Worm (Caenorhabditis elegans) whole organism, midembryonic: ENCODE results near the gene max-2.

Experiments used
- T22C8.4 ChIP-seq: fragments of 200-800 bp; sonication (Bioruptor generic); IDR thresholded peaks from 2 replicates; pipeline ENCODE4 v1.3.6; 2022; ENCODE audit warnings: missing genetic modification characterization, missing compliant biosample characterization
- cog-1 ChIP-seq: sonication (generic microtip); optimal IDR thresholded peaks from 2 replicates; lab custom pipeline; 2016; ENCODE audit warnings: missing genetic modification characterization, missing compliant biosample characterization
- flt-1 ChIP-seq: fragments of 200-800 bp; sonication (Bioruptor generic); IDR thresholded peaks from 2 replicates; pipeline ENCODE4 v1.3.6; 2022; ENCODE audit warnings: missing genetic modification characterization, missing compliant biosample characterization
- klf-2 ChIP-seq: fragments of 200-800 bp; sonication (Bioruptor generic); conservative IDR thresholded peaks from 2 replicates; pipeline ENCODE4 v1.3.6; 2022; ENCODE audit warnings: missing genetic modification reagents, missing genetic modification characterization, missing compliant biosample characterization
- med-1 ChIP-seq: sonication (generic microtip); optimal IDR thresholded peaks from 2 replicates; lab custom pipeline; 2017; ENCODE audit warnings: missing genetic modification characterization, mild to moderate bottlenecking, missing compliant biosample characterization, antibody characterized with exemption, missing genetic modification reagents; ENCODE audit not compliant: insufficient read depth
- ref-1 ChIP-seq: fragments of 200-800 bp; sonication (Bioruptor generic); conservative IDR thresholded peaks from 2 replicates; pipeline ENCODE4 v1.3.6; 2022; ENCODE audit warnings: missing genetic modification reagents, missing genetic modification characterization, missing compliant biosample characterization
- tab-1 ChIP-seq: fragments of 200-800 bp; sonication (Bioruptor generic); IDR thresholded peaks from 2 replicates; pipeline ENCODE4 v1.3.6; 2022; ENCODE audit warnings: missing genetic modification characterization, missing compliant biosample characterization
- ztf-23 ChIP-seq: fragments of 200-800 bp; sonication (Bioruptor generic); IDR thresholded peaks from 2 replicates; pipeline ENCODE4 v1.3.6; 2022; ENCODE audit warnings: missing genetic modification reagents, missing genetic modification characterization, missing compliant biosample characterization
- ztf-29 ChIP-seq: fragments of 200-800 bp; sonication (Bioruptor generic); IDR thresholded peaks from 2 replicates; pipeline ENCODE4 v1.3.6; 2022; ENCODE audit warnings: missing genetic modification reagents, missing genetic modification characterization, missing compliant biosample characterization

The max-2 gene

DNA sequence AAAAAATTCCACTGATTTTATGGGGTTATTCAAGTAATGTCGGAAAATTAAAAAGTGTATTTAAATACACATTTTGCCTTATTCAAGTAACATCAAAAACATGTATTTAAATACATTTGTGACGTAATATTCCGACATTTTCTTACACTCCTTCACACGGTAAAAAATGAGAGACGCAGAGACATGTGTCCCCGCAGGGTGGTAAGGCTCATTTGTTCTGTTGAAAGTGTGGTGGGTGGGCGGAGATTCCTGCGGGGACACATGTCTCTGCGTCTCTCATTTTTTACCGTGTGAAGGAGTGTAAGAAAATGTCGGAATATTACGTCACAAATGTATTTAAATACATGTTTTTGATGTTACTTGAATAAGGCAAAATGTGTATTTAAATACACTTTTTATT lies 9.3 kb downstream of the max-2 start:
- TF ChIP-seq ref-1 (GFP tag; lab: Robert Waterston, UW) (peak; percentile 56; the same call in 1 of the 2 replicates), ztf-23 (GFP tag; lab: Robert Waterston, UW) (peak; percentile 69; the same call in 1 of the 2 replicates), T22C8.4 (GFP tag; lab: Robert Waterston, UW) (peak; percentile 30; the same call in 1 of the 2 replicates), klf-2 (peak; percentile 71; the same call in 1 of the 2 replicates), tab-1 (0 out of 2 replicates have a peak, but pooled peaks have one; percentile 42), flt-1 (peak; percentile 90)

- TF ChIP-seq flt-1 (no peak), cog-1 (tag; lab: Kevin White, UChicago) (no peak), T22C8.4 (GFP tag; lab: Robert Waterston, UW) (no peak), klf-2 (no peak), ref-1 (GFP tag; lab: Robert Waterston, UW) (no peak), ztf-29 (GFP tag; lab: Robert Waterston, UW) (no peak), ztf-23 (GFP tag; lab: Robert Waterston, UW) (no peak), med-1 (no peak), tab-1 (no peak)
These were observed 11.7 kb downstream of the max-2 start, which contains the start of gene F18A11.5 for ce11 chrII:13013966-13014365. Gene F18A11.5 (minus strand): TSS chrII:13014286.

- TF ChIP-seq ref-1 (GFP tag; lab: Robert Waterston, UW) (no peak), tab-1 (no peak), flt-1 (no peak), cog-1 (tag; lab: Kevin White, UChicago) (no peak), klf-2 (no peak), T22C8.4 (GFP tag; lab: Robert Waterston, UW) (no peak), ztf-29 (GFP tag; lab: Robert Waterston, UW) (no peak), ztf-23 (GFP tag; lab: Robert Waterston, UW) (no peak), med-1 (no peak)
These were observed 13.0 kb downstream of the max-2 start for ce11 chrII:13012684-13013083.

DNA sequence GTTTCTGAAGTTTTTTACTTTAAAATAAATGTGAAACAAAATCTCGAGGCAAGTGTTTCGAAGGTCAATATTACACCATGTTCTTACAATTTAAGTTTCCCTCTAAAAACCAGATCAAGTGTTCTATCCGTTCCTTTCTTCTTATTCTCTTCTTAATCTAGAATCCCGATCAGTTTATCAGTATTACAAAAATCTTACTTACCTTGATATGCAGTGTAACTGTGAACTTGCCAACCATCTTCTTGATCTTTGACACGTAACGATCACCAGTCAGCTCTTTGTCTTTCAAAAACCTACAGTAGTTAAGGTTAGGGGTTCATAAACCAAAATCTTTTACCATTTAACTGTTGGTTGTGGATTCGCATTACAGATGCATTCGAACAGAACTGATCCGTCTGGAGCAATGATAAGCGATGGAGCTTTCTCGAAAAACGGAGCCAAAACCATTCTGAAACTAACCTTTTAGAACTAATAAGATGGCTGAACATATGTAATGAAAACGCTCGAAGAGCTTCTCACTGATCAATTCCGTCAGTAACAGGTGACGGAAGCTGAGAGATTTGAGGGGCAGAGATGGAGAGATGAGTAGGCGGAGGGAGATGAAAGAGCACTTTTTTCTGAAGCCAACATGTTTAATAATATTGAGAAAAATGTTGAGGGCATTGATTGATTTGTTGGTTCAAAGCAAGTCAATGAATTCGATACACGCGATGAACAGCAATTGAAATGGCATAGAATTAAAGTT lies 17.8 kb downstream of the max-2 start, which contains the start of gene oig-2:
oig-2 (minus strand) TSS at position 448 of the 745 bp plus-strand sequence.
- TF ChIP-seq cog-1 (tag; lab: Kevin White, UChicago) (no peak), ref-1 (GFP tag; lab: Robert Waterston, UW) (no peak), ztf-23 (GFP tag; lab: Robert Waterston, UW) (no peak), med-1 (no peak), ztf-29 (GFP tag; lab: Robert Waterston, UW) (no peak), tab-1 (no peak), flt-1 (no peak)

DNA sequence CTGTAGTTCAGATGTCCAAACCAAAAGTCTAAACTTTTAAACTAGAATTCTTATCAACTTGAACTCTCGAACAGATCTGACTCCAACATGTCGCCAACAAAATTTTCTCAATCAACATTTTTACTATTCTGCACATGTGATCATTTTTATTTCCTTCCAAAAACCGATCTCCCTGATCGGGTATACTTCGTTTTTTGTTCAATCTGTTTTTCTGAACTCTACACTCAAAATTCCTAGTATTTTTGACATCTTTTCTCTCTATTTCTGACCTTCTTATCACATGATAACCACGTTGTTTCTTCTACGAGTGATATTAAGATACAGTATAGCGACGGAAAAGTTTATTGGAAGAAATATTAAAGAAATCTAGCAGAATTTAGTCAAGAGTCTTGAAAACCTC lies 19.4 kb downstream of the max-2 start:
- TF ChIP-seq cog-1 (tag; lab: Kevin White, UChicago) (no peak), klf-2 (no peak), ztf-29 (GFP tag; lab: Robert Waterston, UW) (no peak), T22C8.4 (GFP tag; lab: Robert Waterston, UW) (no peak), flt-1 (no peak), ref-1 (GFP tag; lab: Robert Waterston, UW) (no peak), ztf-23 (GFP tag; lab: Robert Waterston, UW) (no peak)

- TF ChIP-seq tab-1 (no peak), ztf-29 (GFP tag; lab: Robert Waterston, UW) (no peak), cog-1 (tag; lab: Kevin White, UChicago) (no peak), klf-2 (no peak), ref-1 (GFP tag; lab: Robert Waterston, UW) (no peak), T22C8.4 (GFP tag; lab: Robert Waterston, UW) (no peak), med-1 (no peak), flt-1 (no peak)
These were observed 20.8 kb downstream of the max-2 start for ce11 chrII:13004872-13005252.

DNA sequence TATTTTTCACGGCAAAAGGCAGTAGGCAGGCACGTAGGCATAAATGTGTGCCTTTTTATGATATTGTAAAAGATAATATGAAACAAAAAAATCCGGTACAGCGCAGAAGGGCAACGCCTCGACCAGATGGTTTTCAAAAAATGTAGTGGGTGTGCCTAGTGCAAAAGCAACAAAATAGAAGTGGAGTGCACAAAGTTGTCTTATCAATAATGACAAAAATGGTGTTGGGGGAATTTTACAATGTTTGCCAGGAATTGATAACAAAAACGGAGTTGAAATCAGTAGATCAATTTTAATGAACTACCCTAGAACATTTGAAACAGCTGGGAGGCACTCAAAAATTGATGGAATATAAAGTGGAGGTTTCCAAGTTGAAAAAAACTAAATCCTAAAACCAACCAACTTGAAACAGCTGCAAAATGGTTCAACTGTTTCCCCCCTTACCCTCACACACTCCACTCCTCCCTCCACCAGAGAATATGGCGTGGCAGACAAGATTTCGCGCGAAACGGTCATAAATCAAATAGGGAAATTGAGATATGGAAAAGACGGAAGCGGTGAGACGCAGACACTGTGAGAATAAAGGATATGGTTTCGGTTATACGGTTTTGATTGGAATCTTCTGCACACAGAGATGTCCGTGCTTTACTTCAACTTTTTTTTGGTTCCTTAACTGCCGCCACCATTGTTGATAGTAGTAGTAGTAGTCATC lies 21.3 kb downstream of the max-2 start:
- no peak for TF ChIP-seq ref-1 (GFP tag; lab: Robert Waterston, UW)
- TF ChIP-seq flt-1: no peak
- no peak for TF ChIP-seq ztf-29 (GFP tag; lab: Robert Waterston, UW)
- no peak for TF ChIP-seq klf-2
- no peak for TF ChIP-seq ztf-23 (GFP tag; lab: Robert Waterston, UW)
- TF ChIP-seq T22C8.4 (GFP tag; lab: Robert Waterston, UW): no peak
- TF ChIP-seq cog-1 (tag; lab: Kevin White, UChicago): no peak

DNA sequence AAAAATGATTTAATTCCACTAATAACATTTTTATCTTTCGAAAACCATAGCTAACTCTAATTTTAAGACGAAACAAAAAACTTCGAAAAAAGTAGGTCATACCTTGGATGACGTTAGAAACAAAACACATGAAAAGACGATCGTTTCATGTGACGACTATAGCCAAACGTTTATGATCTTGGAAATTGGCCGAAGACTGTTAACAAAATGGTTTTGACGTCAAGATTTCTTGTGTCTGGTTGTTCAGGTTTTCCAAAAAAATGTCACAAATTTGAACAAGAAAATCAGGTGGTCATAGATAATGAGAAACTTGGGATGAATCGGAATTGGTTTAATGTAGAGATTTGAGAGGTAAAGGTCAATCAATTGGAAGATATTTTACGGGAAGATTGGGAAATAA lies 22.4 kb downstream of the max-2 start:
- no peak for TF ChIP-seq ztf-23 (GFP tag; lab: Robert Waterston, UW)
- TF ChIP-seq ztf-29 (GFP tag; lab: Robert Waterston, UW): no peak
- no peak for TF ChIP-seq tab-1
- TF ChIP-seq cog-1 (tag; lab: Kevin White, UChicago): no peak
- no peak for TF ChIP-seq T22C8.4 (GFP tag; lab: Robert Waterston, UW)
- TF ChIP-seq med-1: no peak
- no peak for TF ChIP-seq klf-2
- no peak for TF ChIP-seq ref-1 (GFP tag; lab: Robert Waterston, UW)
- no peak for TF ChIP-seq flt-1

- TF ChIP-seq tab-1: no peak
- no peak for TF ChIP-seq ref-1 (GFP tag; lab: Robert Waterston, UW)
- TF ChIP-seq ztf-29 (GFP tag; lab: Robert Waterston, UW): no peak
- no peak for TF ChIP-seq T22C8.4 (GFP tag; lab: Robert Waterston, UW)
- no peak for TF ChIP-seq flt-1
- no peak for TF ChIP-seq cog-1 (tag; lab: Kevin White, UChicago)
- no peak for TF ChIP-seq ztf-23 (GFP tag; lab: Robert Waterston, UW)
- TF ChIP-seq klf-2: no peak
- no peak for TF ChIP-seq med-1
These were observed 24.9 kb downstream of the max-2 start, which contains the start of gene Y38F1A.8 for ce11 chrII:13000753-13001152. Gene Y38F1A.8 (minus strand): TSS chrII:13000853.
